Fruit fly (Drosophila melanogaster): ENCODE results near the gene CG15258.

CG15258 gene

DNA sequence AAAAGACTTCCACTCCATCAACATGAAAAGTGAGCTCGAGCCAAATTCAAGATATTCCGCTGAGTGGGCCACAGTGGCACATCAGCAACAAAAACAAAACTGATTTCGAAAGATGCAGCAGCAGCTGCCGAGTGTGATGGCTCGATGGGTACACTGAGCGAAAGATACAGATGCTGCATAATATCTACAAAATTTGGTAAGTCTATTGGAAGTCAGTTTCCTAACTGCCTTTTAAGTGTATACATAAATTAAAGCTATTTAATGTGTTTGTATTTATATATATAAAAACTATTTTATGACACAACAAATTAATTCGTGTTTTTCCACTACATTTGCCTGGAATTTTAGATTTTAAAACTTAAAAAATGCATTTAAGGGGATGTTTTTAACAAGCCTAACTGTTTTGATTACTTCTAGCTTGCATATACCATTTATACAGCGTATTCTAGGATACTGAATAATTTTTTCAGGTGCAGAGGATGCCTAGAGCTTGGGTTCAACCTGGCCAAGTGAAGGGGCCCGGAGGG is 18.0 kb downstream of the CG15258 start (continued):
- peak; percentile 43 for TF ChIP-seq nmo (GFP tag; optimal IDR thresholded peaks at IDR 0.05)
- peak; percentile 5 for TF ChIP-seq az2 (GFP tag; optimal IDR thresholded peaks at IDR 0.05)
- TF ChIP-seq zf30C (GFP tag; optimal IDR thresholded peaks at IDR 0.05) = peak; percentile 16
- TF ChIP-seq CG8388 (GFP tag; optimal IDR thresholded peaks at IDR 0.05) = peak; percentile 9
- TF ChIP-seq CG2202 (tag; optimal IDR thresholded peaks at IDR 0.05) = no peak
- TF ChIP-seq CG2712 (tag; optimal IDR thresholded peaks at IDR 0.05) = peak; percentile 25
- TF ChIP-seq Ptx1 (GFP tag; IDR thresholded peaks at IDR 0.05) = 0 out of 2 replicates have a peak, but pooled peaks have one; percentile 10
- TF ChIP-seq Atf-2 (GFP tag; optimal IDR thresholded peaks at IDR 0.05) = no peak
- TF ChIP-seq nerfin-2 (GFP tag; IDR thresholded peaks at IDR 0.05; ENCODE audit: partially characterized antibody) = no peak
- TF ChIP-seq CG10979 (tag; optimal IDR thresholded peaks at IDR 0.05) = peak; percentile 24
- TF ChIP-seq hbn (GFP tag; IDR thresholded peaks at IDR 0.05; ENCODE audit: partially characterized antibody) = no peak
- TF ChIP-seq CG7839 (tag; optimal IDR thresholded peaks at IDR 0.05) = peak; percentile 27
- peak in 1 of 2 experiments; percentile 18 for TF ChIP-seq bsh (GFP tag; optimal IDR thresholded peaks at IDR 0.05)
- no peak for TF ChIP-seq knrl (GFP tag; IDR thresholded peaks at IDR 0.05; ENCODE audit: partially characterized antibody)
- TF ChIP-seq CG18262 (tag; optimal IDR thresholded peaks at IDR 0.05) = peak; percentile 52
- peak; percentile 1 for TF ChIP-seq tio (GFP tag; optimal IDR thresholded peaks at IDR 0.05)
- no peak for TF ChIP-seq sug (tag; optimal IDR thresholded peaks at IDR 0.05)
- no peak for TF ChIP-seq Chrac-16 (GFP tag; optimal IDR thresholded peaks at IDR 0.05)
- TF ChIP-seq CG14710 (tag; optimal IDR thresholded peaks at IDR 0.05) = peak; percentile 17
- TF ChIP-seq Blimp-1 (GFP tag; optimal IDR thresholded peaks at IDR 0.05) = peak; percentile 7
- 0 out of 2 replicates have a peak, but pooled peaks have one; percentile 6 for TF ChIP-seq esg (GFP tag; conservative IDR thresholded peaks at IDR 0.05)
- TF ChIP-seq dmrt11E (tag; optimal IDR thresholded peaks at IDR 0.05) = peak; percentile 31
- TF ChIP-seq Sox100B (GFP tag; optimal IDR thresholded peaks at IDR 0.05) = peak; percentile 17
- no peak for TF ChIP-seq Mes4 (GFP tag; optimal IDR thresholded peaks at IDR 0.05)
- TF ChIP-seq CG11723 (GFP tag; optimal IDR thresholded peaks at IDR 0.05) = no peak
- TF ChIP-seq Sox102F (GFP tag; optimal IDR thresholded peaks at IDR 0.05) = peak; percentile 28
- peak; percentile 21 for TF ChIP-seq Ssrp (tag; optimal IDR thresholded peaks at IDR 0.05)
- TF ChIP-seq lola (GFP tag; optimal IDR thresholded peaks at IDR 0.05) = peak in 1 of 3 experiments; percentile 25
- TF ChIP-seq CoRest (tag; optimal IDR thresholded peaks at IDR 0.05) = peak; percentile 27
- no peak for TF ChIP-seq sisA (GFP tag; IDR thresholded peaks at IDR 0.05)

DNA sequence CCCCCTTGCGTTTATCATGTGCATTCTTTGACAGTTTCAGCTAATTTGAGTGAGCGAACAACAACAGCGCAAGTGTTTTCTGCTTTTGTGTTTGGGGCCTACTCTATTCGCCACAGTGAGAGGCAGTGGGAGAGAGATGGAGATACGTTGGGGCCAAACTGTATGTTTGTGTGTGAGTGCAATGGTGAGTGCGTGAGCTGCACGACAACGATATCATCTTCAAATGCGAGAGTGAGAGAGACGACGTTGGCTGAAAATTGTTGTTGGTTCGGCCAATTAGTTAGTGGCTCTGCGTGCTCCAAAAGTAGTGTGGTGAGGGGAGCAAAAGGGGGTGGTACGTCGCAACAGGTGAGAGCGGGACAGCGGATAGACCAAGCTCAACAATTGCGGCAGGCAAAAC is 21.8 kb downstream of the CG15258 start:
- peak; percentile 92 for TF ChIP-seq Nf-YB (GFP tag; optimal IDR thresholded peaks at IDR 0.05)
- no peak for TF ChIP-seq CG13123 (GFP tag; optimal IDR thresholded peaks at IDR 0.05)
- TF ChIP-seq CG16863 (GFP tag; optimal IDR thresholded peaks at IDR 0.05) = no peak
- TF ChIP-seq CG1792 (GFP tag; optimal IDR thresholded peaks at IDR 0.05) = no peak
- TF ChIP-seq ttk (GFP tag; IDR thresholded peaks at IDR 0.05) = 0 out of 2 replicates have a peak, but pooled peaks have one; percentile 20
- peak; percentile 84 for TF ChIP-seq Vsx1 (GFP tag; optimal IDR thresholded peaks at IDR 0.05)
- TF ChIP-seq cg (GFP tag; optimal IDR thresholded peaks at IDR 0.05) = peak; percentile 67
- peak; percentile 88 for TF ChIP-seq CG10321 (GFP tag; IDR thresholded peaks at IDR 0.05)
- TF ChIP-seq twi (tag; optimal IDR thresholded peaks at IDR 0.05) = no peak
- no peak for TF ChIP-seq Poxn (GFP tag; IDR thresholded peaks at IDR 0.05)
- peak; percentile 74 for TF ChIP-seq Aef1 (GFP tag; IDR thresholded peaks at IDR 0.05)
- TF ChIP-seq gsb-n (tag; optimal IDR thresholded peaks at IDR 0.05) = no peak
- TF ChIP-seq CG13624 (GFP tag; optimal IDR thresholded peaks at IDR 0.05) = no peak
- no peak for TF ChIP-seq jing (GFP tag; optimal IDR thresholded peaks at IDR 0.05)
- no peak for TF ChIP-seq pzg (GFP tag; optimal IDR thresholded peaks at IDR 0.05)
- TF ChIP-seq chinmo (GFP tag; IDR thresholded peaks at IDR 0.05; ENCODE audit: partially characterized antibody) = peak; percentile 61; the same call in 2 of the 4 replicates
- TF ChIP-seq zfh2 (GFP tag; optimal IDR thresholded peaks at IDR 0.05) = no peak
- TF ChIP-seq CG18262 (tag; optimal IDR thresholded peaks at IDR 0.05) = no peak
- TF ChIP-seq otp (GFP tag; IDR thresholded peaks at IDR 0.05) = peak; percentile 31; the same call in 1 of the 3 replicates
- TF ChIP-seq sd (tag; optimal IDR thresholded peaks at IDR 0.05) = peak; percentile 38
- TF ChIP-seq Oaz (GFP tag; IDR thresholded peaks at IDR 0.05) = no peak
